Worm (Caenorhabditis elegans): ENCODE results near the gene fat-7.

Gene fat-7

ce11 chrV:7197036-7197435 is 44.1 kb upstream of the fat-7 start (continued):
- TF ChIP-seq ceh-40 (GFP tag; IDR thresholded peaks at IDR 0.05), result 0 out of 2 replicates have a peak, but pooled peaks have one; percentile 3
- TF ChIP-seq ccch-3 (GFP tag; optimal IDR thresholded peaks at IDR 0.05), result no peak
- TF ChIP-seq tbp1 (GFP tag; optimal IDR thresholded peaks at IDR 0.05), result peak; percentile 3
- TF ChIP-seq egl-44 (GFP tag; IDR thresholded peaks at IDR 0.05), result no peak
- TF ChIP-seq F33H1.4 (GFP tag; IDR thresholded peaks at IDR 0.05), result no peak
- no peak for TF ChIP-seq K11D2.4 (GFP tag; IDR thresholded peaks at IDR 0.05)
- no peak for TF ChIP-seq F23B12.7 (tag; optimal IDR thresholded peaks at IDR 0.05; ENCODE audit: insufficient read depth)
- TF ChIP-seq madf-3 (GFP tag; IDR thresholded peaks at IDR 0.05), result peak; percentile 91
- TF ChIP-seq madf-6 (GFP tag; IDR thresholded peaks at IDR 0.05), result peak; percentile 55
- 0 out of 2 replicates have a peak, but pooled peaks have one; percentile 58 for TF ChIP-seq Y53G8AR.9 (GFP tag; conservative IDR thresholded peaks at IDR 0.05)

- TF ChIP-seq madf-10 (tag; optimal IDR thresholded peaks at IDR 0.05) (peak; percentile 78), snpc-1.1 (tag; optimal IDR thresholded peaks at IDR 0.05; ENCODE audit: insufficient read depth) (peak; percentile 56), somi-1 (GFP tag; optimal IDR thresholded peaks at IDR 0.05) (peak; percentile 44), rcor-1 (GFP tag; IDR thresholded peaks at IDR 0.05) (peak; percentile 93), unc-130 (GFP tag; optimal IDR thresholded peaks at IDR 0.05) (peak; percentile 32), ZK185.1 (tag; optimal IDR thresholded peaks at IDR 0.05; ENCODE audit: poor library complexity, severe bottlenecking) (peak; percentile 68), C17E4.6 (GFP tag; IDR thresholded peaks at IDR 0.05) (peak; percentile 81), ztf-25 (GFP tag; IDR thresholded peaks at IDR 0.05) (0 out of 2 replicates have a peak, but pooled peaks have one; percentile 40), F55B11.4 (tag; optimal IDR thresholded peaks at IDR 0.05; ENCODE audit: borderline replicate concordance, insufficient read depth) (no peak), Y95B8A.8 (GFP tag; IDR thresholded peaks at IDR 0.05) (peak; percentile 84), aptf-2 (GFP tag; conservative IDR thresholded peaks at IDR 0.05) (no peak), hlh-26 (GFP tag; conservative IDR thresholded peaks at IDR 0.05) (no peak), B0019.2 (GFP tag; conservative IDR thresholded peaks at IDR 0.05) (0 out of 2 replicates have a peak, but pooled peaks have one; percentile 53), rpc-1 (optimal IDR thresholded peaks at IDR 0.05) (no peak), rpc-1 (tag; optimal IDR thresholded peaks at IDR 0.05) (no peak), F23B12.7 (tag; optimal IDR thresholded peaks at IDR 0.05; ENCODE audit: insufficient read depth) (peak; percentile 61), atf-7 (tag; optimal IDR thresholded peaks at IDR 0.05) (peak; percentile 14), F57C9.4 (tag; optimal IDR thresholded peaks at IDR 0.05) (no peak), F52B5.7 (tag; optimal IDR thresholded peaks at IDR 0.05) (no peak), nhr-80 (tag; optimal IDR thresholded peaks at IDR 0.05) (peak; percentile 90), xnd-1 (tag; optimal IDR thresholded peaks at IDR 0.05) (peak; percentile 77), lsl-1 (GFP tag; optimal IDR thresholded peaks at IDR 0.05) (peak; percentile 80), ztf-18 (tag; optimal IDR thresholded peaks at IDR 0.05) (peak; percentile 70), dpl-1 (GFP tag; optimal IDR thresholded peaks at IDR 0.05) (peak; percentile 90), lir-1 (GFP tag; conservative IDR thresholded peaks at IDR 0.05) (peak; percentile 84), hsf-1 (GFP tag; IDR thresholded peaks at IDR 0.05) (peak; percentile 72; the same call in 1 of the 2 replicates), nfya-1 (tag; optimal IDR thresholded peaks at IDR 0.05; ENCODE audit: borderline replicate concordance, insufficient read depth) (no peak), efl-1 (GFP tag; optimal IDR thresholded peaks at IDR 0.05) (peak; percentile 88), F33H1.4 (GFP tag; IDR thresholded peaks at IDR 0.05) (peak; percentile 79), Y67H2A.10 (GFP tag; conservative IDR thresholded peaks at IDR 0.05) (peak; percentile 76; the same call in 1 of the 2 replicates), Y56A3A.18 (GFP tag; IDR thresholded peaks at IDR 0.05) (no peak), K11D2.4 (GFP tag; IDR thresholded peaks at IDR 0.05) (peak; percentile 72), ceh-27 (GFP tag; optimal IDR thresholded peaks at IDR 0.05) (peak; percentile 88), let-526 (GFP tag; IDR thresholded peaks at IDR 0.05) (peak; percentile 56; the same call in 1 of the 2 replicates), attf-3 (GFP tag; conservative IDR thresholded peaks at IDR 0.05) (peak; percentile 73), ceh-40 (GFP tag; IDR thresholded peaks at IDR 0.05) (no peak), ceh-100 (GFP tag; IDR thresholded peaks at IDR 0.05) (peak; percentile 71), hmg-20 (GFP tag; IDR thresholded peaks at IDR 0.05) (0 out of 2 replicates have a peak, but pooled peaks have one; percentile 48), lsy-27 (tag; optimal IDR thresholded peaks at IDR 0.05; ENCODE audit: borderline replicate concordance, insufficient read depth) (no peak)
Observed at ce11 chrV:7196498-7196966, 43.6 kb upstream of the fat-7 start, which contains the start of gene F09G2.2. F09G2.2 (plus strand) TSS chrV:7196916.
